Worm (Caenorhabditis elegans) whole organism, L2 larva: ENCODE results near the gene T05C3.2.

Experiments used
- ZK546.5 ChIP-seq: sonication (generic microtip); optimal IDR thresholded peaks from 2 replicates; lab custom pipeline; 2017; ENCODE audit warnings: missing biosample characterization, missing genetic modification characterization
- ama-1 ChIP-seq: fragments of 150-350 bp; optimal IDR thresholded peaks from 2 replicates; lab custom pipeline; 2018; ENCODE audit warnings: inconsistent platforms
- nhr-12 ChIP-seq: fragments of 150-350 bp; optimal IDR thresholded peaks from 2 replicates; lab custom pipeline; 2014; ENCODE audit warnings: missing biosample characterization, missing genetic modification characterization
- nhr-77 ChIP-seq: fragments of 150-350 bp; optimal IDR thresholded peaks from 2 replicates; lab custom pipeline; 2014; ENCODE audit warnings: missing biosample characterization, missing genetic modification characterization
- ztf-11 ChIP-seq: sonication (generic microtip); optimal IDR thresholded peaks from 2 replicates; lab custom pipeline; 2017; ENCODE audit warnings: missing biosample characterization, missing genetic modification characterization

ce11 chrV:5504295-5504694, 10.7 kb downstream of the T05C3.2 start:
- TF ChIP-seq nhr-77 (tag; lab: Kevin White, UChicago) (no peak), ZK546.5 (no peak), ama-1 (lab: Kevin White, UChicago) (no peak), nhr-12 (tag; lab: Kevin White, UChicago) (no peak), ztf-11 (tag; lab: Kevin White, UChicago) (no peak)
